Worm (Caenorhabditis elegans) whole organism, L4/young adult: ENCODE results near the gene ocr-1.

ENCODE experiments used
- W03F9.2 ChIP-seq: fragments of 150-350 bp; optimal IDR thresholded peaks from 2 replicates; lab custom pipeline; 2014; ENCODE audit warnings: missing biosample characterization, missing genetic modification characterization
- dao-5 ChIP-seq: sonication (generic microtip); optimal IDR thresholded peaks from 2 replicates; lab custom pipeline; 2016; ENCODE audit warnings: missing genotype, missing genetic modification characterization, moderate library complexity, missing compliant biosample characterization
- him-1 ChIP-seq: sonication (generic microtip); optimal IDR thresholded peaks from 2 replicates; lab custom pipeline; 2016; ENCODE audit warnings: missing genotype, missing genetic modification reagents, missing genetic modification characterization, missing compliant biosample characterization

ce11 chrV:10762695-10763094, 1.5 kb upstream of the ocr-1 start, which contains the start of gene sre-6:
- TF ChIP-seq W03F9.2 (tag; lab: Kevin White, UChicago) = no peak
- TF ChIP-seq him-1 (tag; lab: Kevin White, UChicago) = no peak
- no peak for TF ChIP-seq dao-5
